Fruit fly (Drosophila melanogaster): ENCODE measurements around the gene CG2608.

CG2608 gene

dm6 chr2L:20645394-20645869, at the start of gene CG2608, which contains the start of gene phr6-4:
Gene CG2608 (plus strand): TSS chr2L:20645822.
Gene phr6-4 (minus strand): TSS chr2L:20645791.
- TF ChIP-seq CG11617 (GFP tag; optimal IDR thresholded peaks at IDR 0.05) (peak; percentile 92), CG5204 (GFP tag; optimal IDR thresholded peaks at IDR 0.05) (no peak), ovo (GFP tag; optimal IDR thresholded peaks at IDR 0.05) (peak; percentile 40), Mnt (GFP tag; optimal IDR thresholded peaks at IDR 0.05) (peak; percentile 72), kay (GFP tag; ENCODE audit: borderline replicate concordance) (peak; percentile 90), Crg-1 (GFP tag; optimal IDR thresholded peaks at IDR 0.05) (peak; percentile 73), cnc (optimal IDR thresholded peaks at IDR 0.05) (no peak), CG7045 (GFP tag; optimal IDR thresholded peaks at IDR 0.05) (peak; percentile 92), tj (GFP tag; optimal IDR thresholded peaks at IDR 0.05) (peak; percentile 58), CG1620 (GFP tag; optimal IDR thresholded peaks at IDR 0.05) (peak; percentile 76), CG12768 (GFP tag; optimal IDR thresholded peaks at IDR 0.05) (peak; percentile 89), CG33017 (tag; optimal IDR thresholded peaks at IDR 0.05) (peak; percentile 91), CG14711 (tag; optimal IDR thresholded peaks at IDR 0.05) (peak; percentile 86), cic (GFP tag; optimal IDR thresholded peaks at IDR 0.05) (peak; percentile 42), CG7101 (tag; optimal IDR thresholded peaks at IDR 0.05) (peak; percentile 91), bab1 (GFP tag; optimal IDR thresholded peaks at IDR 0.05) (peak; percentile 89), Hr96 (GFP tag; optimal IDR thresholded peaks at IDR 0.05) (peak; percentile 71), toe (GFP tag; optimal IDR thresholded peaks at IDR 0.05) (peak; percentile 74), pad (GFP tag; optimal IDR thresholded peaks at IDR 0.05) (peak; percentile 72), Clk (GFP tag; optimal IDR thresholded peaks at IDR 0.05) (peak; percentile 23)

dm6 chr2L:20597744-20598143, 47.9 kb upstream of the CG2608 start:
- TF ChIP-seq ovo (GFP tag; optimal IDR thresholded peaks at IDR 0.05) (no peak), CG33017 (tag; optimal IDR thresholded peaks at IDR 0.05) (no peak), Clk (GFP tag; optimal IDR thresholded peaks at IDR 0.05) (no peak), Hr96 (GFP tag; optimal IDR thresholded peaks at IDR 0.05) (no peak), cnc (optimal IDR thresholded peaks at IDR 0.05) (no peak), Mnt (GFP tag; optimal IDR thresholded peaks at IDR 0.05) (no peak), CG1620 (GFP tag; optimal IDR thresholded peaks at IDR 0.05) (no peak), kay (GFP tag; ENCODE audit: borderline replicate concordance) (no peak), CG12768 (GFP tag; optimal IDR thresholded peaks at IDR 0.05) (no peak), bab1 (GFP tag; optimal IDR thresholded peaks at IDR 0.05) (no peak), pad (GFP tag; optimal IDR thresholded peaks at IDR 0.05) (no peak), CG7045 (GFP tag; optimal IDR thresholded peaks at IDR 0.05) (no peak), Crg-1 (GFP tag; optimal IDR thresholded peaks at IDR 0.05) (no peak), CG5204 (GFP tag; optimal IDR thresholded peaks at IDR 0.05) (no peak)

dm6 chr2L:20601282-20601681, 44.3 kb upstream of the CG2608 start:
- TF ChIP-seq CG11617 (GFP tag; optimal IDR thresholded peaks at IDR 0.05) (no peak), bab1 (GFP tag; optimal IDR thresholded peaks at IDR 0.05) (no peak), CG12768 (GFP tag; optimal IDR thresholded peaks at IDR 0.05) (no peak), Hr96 (GFP tag; optimal IDR thresholded peaks at IDR 0.05) (no peak), Clk (GFP tag; optimal IDR thresholded peaks at IDR 0.05) (no peak), kay (GFP tag; ENCODE audit: borderline replicate concordance) (no peak), CG7045 (GFP tag; optimal IDR thresholded peaks at IDR 0.05) (no peak), toe (GFP tag; optimal IDR thresholded peaks at IDR 0.05) (no peak), CG5204 (GFP tag; optimal IDR thresholded peaks at IDR 0.05) (no peak)

- TF ChIP-seq Clk (GFP tag; optimal IDR thresholded peaks at IDR 0.05) = no peak
- no peak for TF ChIP-seq CG1620 (GFP tag; optimal IDR thresholded peaks at IDR 0.05)
- TF ChIP-seq tj (GFP tag; optimal IDR thresholded peaks at IDR 0.05) = no peak
- no peak for TF ChIP-seq cic (GFP tag; optimal IDR thresholded peaks at IDR 0.05)
- no peak for TF ChIP-seq CG7045 (GFP tag; optimal IDR thresholded peaks at IDR 0.05)
- TF ChIP-seq cnc (optimal IDR thresholded peaks at IDR 0.05) = no peak
- no peak for TF ChIP-seq CG33017 (tag; optimal IDR thresholded peaks at IDR 0.05)
- TF ChIP-seq CG12768 (GFP tag; optimal IDR thresholded peaks at IDR 0.05) = no peak
Observed at dm6 chr2L:20604096-20604495, 41.5 kb upstream of the CG2608 start, which contains the start of gene CG31677. Gene CG31677 (minus strand): TSS chr2L:20604196.

DNA sequence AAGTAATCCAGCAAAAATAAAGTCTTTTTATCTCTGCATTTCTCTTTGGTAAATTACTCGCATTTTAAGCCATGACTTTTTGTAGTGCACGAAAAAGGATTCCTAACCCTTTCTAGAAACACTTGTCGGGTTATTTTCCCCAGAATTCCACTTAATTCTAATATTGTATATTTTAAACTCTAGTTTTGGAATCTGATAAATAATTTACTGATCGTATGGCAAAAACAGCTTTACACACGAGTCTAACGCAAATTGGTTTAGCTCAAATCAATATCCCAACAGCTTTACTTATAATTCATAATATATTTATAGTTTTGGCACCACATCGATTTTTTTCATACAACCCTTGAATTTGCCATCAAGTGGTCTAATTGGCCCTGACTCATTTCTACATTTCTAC, 31.4 kb upstream of the CG2608 start, which contains the start of gene CG15475:
Gene CG15475, plus strand, starts transcription at position 301 of the 400 bp plus-strand sequence.
- TF ChIP-seq cnc (optimal IDR thresholded peaks at IDR 0.05) (no peak), CG33017 (tag; optimal IDR thresholded peaks at IDR 0.05) (no peak), tj (GFP tag; optimal IDR thresholded peaks at IDR 0.05) (no peak), kay (GFP tag; ENCODE audit: borderline replicate concordance) (no peak), ovo (GFP tag; optimal IDR thresholded peaks at IDR 0.05) (no peak), Crg-1 (GFP tag; optimal IDR thresholded peaks at IDR 0.05) (no peak), CG11617 (GFP tag; optimal IDR thresholded peaks at IDR 0.05) (no peak), CG1620 (GFP tag; optimal IDR thresholded peaks at IDR 0.05) (no peak), CG7045 (GFP tag; optimal IDR thresholded peaks at IDR 0.05) (no peak), cic (GFP tag; optimal IDR thresholded peaks at IDR 0.05) (no peak), Hr96 (GFP tag; optimal IDR thresholded peaks at IDR 0.05) (no peak), Mnt (GFP tag; optimal IDR thresholded peaks at IDR 0.05) (no peak), CG7101 (tag; optimal IDR thresholded peaks at IDR 0.05) (no peak), toe (GFP tag; optimal IDR thresholded peaks at IDR 0.05) (no peak), CG12768 (GFP tag; optimal IDR thresholded peaks at IDR 0.05) (no peak), CG14711 (tag; optimal IDR thresholded peaks at IDR 0.05) (no peak)

DNA sequence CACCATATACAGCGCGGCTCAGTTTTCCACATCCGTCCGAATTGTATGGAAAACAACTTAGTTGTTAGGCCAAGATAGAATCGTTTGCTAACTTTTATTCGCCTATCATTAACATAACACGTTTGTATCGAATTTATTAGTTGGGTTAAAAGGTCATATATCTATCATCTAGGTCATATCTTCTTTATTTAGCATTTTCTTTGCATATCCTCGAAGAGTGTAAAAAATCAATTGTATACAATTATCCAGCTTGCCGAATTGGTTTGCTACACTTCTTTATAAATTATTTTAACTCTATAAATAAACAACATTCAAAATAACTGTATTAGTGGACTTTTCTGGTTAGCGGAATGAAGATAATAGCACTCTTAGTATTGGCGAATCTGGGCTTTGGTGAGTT, 11.4 kb upstream of the CG2608 start, which contains the start of gene CG17472:
Gene CG17472, plus strand, starts transcription at position 301 of the 400 bp plus-strand sequence.
- TF ChIP-seq CG7101 (tag; optimal IDR thresholded peaks at IDR 0.05) (no peak), tj (GFP tag; optimal IDR thresholded peaks at IDR 0.05) (no peak), CG33017 (tag; optimal IDR thresholded peaks at IDR 0.05) (no peak), bab1 (GFP tag; optimal IDR thresholded peaks at IDR 0.05) (no peak), CG12768 (GFP tag; optimal IDR thresholded peaks at IDR 0.05) (no peak), CG5204 (GFP tag; optimal IDR thresholded peaks at IDR 0.05) (no peak), Hr96 (GFP tag; optimal IDR thresholded peaks at IDR 0.05) (no peak), cnc (optimal IDR thresholded peaks at IDR 0.05) (no peak), CG11617 (GFP tag; optimal IDR thresholded peaks at IDR 0.05) (no peak), cic (GFP tag; optimal IDR thresholded peaks at IDR 0.05) (no peak), toe (GFP tag; optimal IDR thresholded peaks at IDR 0.05) (no peak), Clk (GFP tag; optimal IDR thresholded peaks at IDR 0.05) (no peak), kay (GFP tag; ENCODE audit: borderline replicate concordance) (no peak), Crg-1 (GFP tag; optimal IDR thresholded peaks at IDR 0.05) (no peak), CG1620 (GFP tag; optimal IDR thresholded peaks at IDR 0.05) (no peak), CG7045 (GFP tag; optimal IDR thresholded peaks at IDR 0.05) (no peak), CG14711 (tag; optimal IDR thresholded peaks at IDR 0.05) (no peak)

Data from whole organism, adult.